Worm (Caenorhabditis elegans): ENCODE data around the gene mpc-1.
A peak's percentile ranks its signal among the peaks of the same experiment; 100 is the strongest.

ce11 chrIII:4448029-4448428 lies 34.8 kb downstream of the mpc-1 start:
- TF ChIP-seq unc-62 (GFP tag; optimal IDR thresholded peaks at IDR 0.05) (peak; percentile 80), ztf-11 (tag; optimal IDR thresholded peaks at IDR 0.05) (no peak), mep-1 (tag; optimal IDR thresholded peaks at IDR 0.05) (no peak), elt-1 (tag; optimal IDR thresholded peaks at IDR 0.05; ENCODE audit: borderline replicate concordance, insufficient read depth) (peak; percentile 67), nhr-237 (tag; optimal IDR thresholded peaks at IDR 0.05) (no peak), elt-3 (tag; optimal IDR thresholded peaks at IDR 0.05) (no peak), snpc-4 (tag; optimal IDR thresholded peaks at IDR 0.05) (no peak), ceh-39 (tag; optimal IDR thresholded peaks at IDR 0.05) (no peak), pha-4 (tag; optimal IDR thresholded peaks at IDR 0.05) (no peak), nhr-12 (tag; optimal IDR thresholded peaks at IDR 0.05) (no peak), hlh-1 (tag; optimal IDR thresholded peaks at IDR 0.05) (no peak), nhr-76 (tag; optimal IDR thresholded peaks at IDR 0.05) (no peak), drap-1 (GFP tag; optimal IDR thresholded peaks at IDR 0.05) (no peak), sem-2 (GFP tag; optimal IDR thresholded peaks at IDR 0.05) (no peak)
